Worm (Caenorhabditis elegans): ENCODE measurements around the gene ZK1307.9.

ZK1307.9 gene

ce11 chrII:9686663-9687193, 37.4 kb downstream of the ZK1307.9 start, which contains the start of gene ZK1320.9 (continued):
- TF ChIP-seq C34B4.2 (tag; optimal IDR thresholded peaks at IDR 0.05) (no peak), swsn-7 (tag; optimal IDR thresholded peaks at IDR 0.05) (peak; percentile 24), efl-3 (GFP tag; optimal IDR thresholded peaks at IDR 0.05) (no peak), ceh-8 (GFP tag; optimal IDR thresholded peaks at IDR 0.05) (no peak), lin-14 (GFP tag; optimal IDR thresholded peaks at IDR 0.05) (peak; percentile 50), snu-23 (GFP tag; optimal IDR thresholded peaks at IDR 0.05) (peak; percentile 44), efl-1 (optimal IDR thresholded peaks at IDR 0.05) (peak; percentile 39 to 50), efl-1 (GFP tag; optimal IDR thresholded peaks at IDR 0.05 in 1 of 2) (peak; percentile 58 to 74), mep-1 (tag; optimal IDR thresholded peaks at IDR 0.05) (peak; percentile 67), tlp-1 (tag; optimal IDR thresholded peaks at IDR 0.05) (no peak), nhr-20 (tag; optimal IDR thresholded peaks at IDR 0.05) (peak; percentile 83)

ce11 chrII:9690067-9690632, 40.9 kb downstream of the ZK1307.9 start:
- TF ChIP-seq unc-86 (tag; optimal IDR thresholded peaks at IDR 0.05) (peak; percentile 39), irx-1 (tag; optimal IDR thresholded peaks at IDR 0.05) (peak; percentile 9), ces-1 (GFP tag; optimal IDR thresholded peaks at IDR 0.05) (peak; percentile 18), lin-14 (GFP tag; optimal IDR thresholded peaks at IDR 0.05) (peak; percentile 79), nhr-77 (tag; optimal IDR thresholded peaks at IDR 0.05) (no peak), mab-9 (GFP tag; IDR thresholded peaks at IDR 0.05) (no peak), nhr-71 (tag; optimal IDR thresholded peaks at IDR 0.05) (peak; percentile 28), nhr-47 (tag; optimal IDR thresholded peaks at IDR 0.05) (peak; percentile 24), unc-30 (tag; optimal IDR thresholded peaks at IDR 0.05) (no peak), ceh-8 (GFP tag; optimal IDR thresholded peaks at IDR 0.05) (peak; percentile 96), egl-13 (tag; optimal IDR thresholded peaks at IDR 0.05) (peak; percentile 7), fkh-10 (GFP tag; optimal IDR thresholded peaks at IDR 0.05) (peak; percentile 98), lsy-2 (tag; optimal IDR thresholded peaks at IDR 0.05) (peak in 1 of 2 experiments; percentile 30)

DNA sequence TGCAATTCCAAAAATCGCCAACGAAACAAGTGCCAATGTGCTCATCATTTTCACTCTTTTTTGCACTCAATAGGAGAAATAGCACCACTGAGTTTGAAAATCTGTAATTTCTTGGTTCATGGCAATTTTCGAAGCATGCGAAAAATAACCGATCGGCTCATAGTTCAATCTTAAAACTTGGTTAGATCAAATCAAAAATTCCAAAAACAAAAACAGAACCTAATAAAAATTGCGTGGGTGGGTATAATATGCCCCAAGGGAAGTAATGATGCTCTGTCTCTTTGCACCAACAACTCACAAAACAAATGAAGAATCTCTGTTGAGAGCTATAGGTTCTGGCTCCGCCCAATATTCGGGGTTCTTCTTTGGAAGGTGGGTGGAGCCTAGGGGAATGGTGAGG, 42.5 kb downstream of the ZK1307.9 start, which contains the start of gene nlp-11:
Gene nlp-11 (minus strand): TSS at position 101 of the 400 bp plus-strand sequence.
- no peak for TF ChIP-seq nhr-84 (tag; optimal IDR thresholded peaks at IDR 0.05)
- TF ChIP-seq F16B12.6 (tag; optimal IDR thresholded peaks at IDR 0.05), result no peak
- no peak for TF ChIP-seq elt-2 (tag; optimal IDR thresholded peaks at IDR 0.05)

ce11 chrII:9695942-9696341, 46.7 kb downstream of the ZK1307.9 start:
- TF ChIP-seq sptf-1 (tag; optimal IDR thresholded peaks at IDR 0.05) (no peak), efl-3 (GFP tag; optimal IDR thresholded peaks at IDR 0.05) (no peak), Y116A8C.19 (tag; optimal IDR thresholded peaks at IDR 0.05; ENCODE audit: borderline replicate concordance) (no peak), aha-1 (tag; optimal IDR thresholded peaks at IDR 0.05) (no peak), mab-9 (GFP tag; IDR thresholded peaks at IDR 0.05) (no peak), pax-3 (tag; optimal IDR thresholded peaks at IDR 0.05) (no peak), lin-14 (GFP tag; optimal IDR thresholded peaks at IDR 0.05) (peak; percentile 46), irx-1 (tag; optimal IDR thresholded peaks at IDR 0.05) (no peak), egl-27 (tag; optimal IDR thresholded peaks at IDR 0.05) (no peak), nhr-19 (GFP tag; conservative IDR thresholded peaks at IDR 0.05) (no peak), lin-39 (tag; optimal IDR thresholded peaks at IDR 0.05) (no peak), fkh-10 (GFP tag; optimal IDR thresholded peaks at IDR 0.05) (peak; percentile 43), ceh-88 (GFP tag; IDR thresholded peaks at IDR 0.05) (no peak), isw-1 (GFP tag; IDR thresholded peaks at IDR 0.05) (no peak), ces-1 (GFP tag; optimal IDR thresholded peaks at IDR 0.05) (no peak), mep-1 (tag; optimal IDR thresholded peaks at IDR 0.05) (no peak)

- TF ChIP-seq tlp-1 (tag; optimal IDR thresholded peaks at IDR 0.05), result no peak
- no peak for TF ChIP-seq fos-1 (tag; optimal IDR thresholded peaks at IDR 0.05)
- TF ChIP-seq lsy-2 (tag; optimal IDR thresholded peaks at IDR 0.05), result no peak
- no peak for TF ChIP-seq unc-130 (tag; optimal IDR thresholded peaks at IDR 0.05)
- no peak for TF ChIP-seq nhr-47 (tag; optimal IDR thresholded peaks at IDR 0.05)
- TF ChIP-seq C16A3.4 (tag; optimal IDR thresholded peaks at IDR 0.05), result no peak
- no peak for TF ChIP-seq ama-1 (optimal IDR thresholded peaks at IDR 0.05)
- TF ChIP-seq fkh-4 (tag; optimal IDR thresholded peaks at IDR 0.05; ENCODE audit: borderline replicate concordance), result no peak
- no peak for TF ChIP-seq blmp-1 (tag; optimal IDR thresholded peaks at IDR 0.05)
- no peak for TF ChIP-seq C34B4.2 (tag; optimal IDR thresholded peaks at IDR 0.05)
- TF ChIP-seq jun-1 (tag; optimal IDR thresholded peaks at IDR 0.05), result no peak
- no peak for TF ChIP-seq sox-4 (tag; optimal IDR thresholded peaks at IDR 0.05)
- TF ChIP-seq nhr-28 (tag; optimal IDR thresholded peaks at IDR 0.05), result no peak
- TF ChIP-seq Y116A8C.19 (tag; optimal IDR thresholded peaks at IDR 0.05; ENCODE audit: borderline replicate concordance), result no peak
- no peak for TF ChIP-seq ceh-8 (GFP tag; optimal IDR thresholded peaks at IDR 0.05)
- TF ChIP-seq elt-2 (tag; optimal IDR thresholded peaks at IDR 0.05), result no peak
Observed at ce11 chrII:9700363-9700762, 51.1 kb downstream of the ZK1307.9 start, which contains the start of the genes Y53C12A.8 and Y53C12A.7. TSS of gene Y53C12A.8 (minus strand) at chrII:9700463. TSS of gene Y53C12A.7 (plus strand) at chrII:9700543.

Measured in whole organism, L1 larva.